Fruit fly (Drosophila melanogaster) whole organism, pupa: Measurements from ENCODE around the gene CG6136.

Source experiments
- CG10348 ChIP-seq: fragments of 200-800 bp; sonication (Bioruptor generic); IDR thresholded peaks from 2 replicates; pipeline ENCODE4 v1.3.6; 2022; ENCODE audit warnings: missing biosample characterization, missing genetic modification characterization
- CG12605 ChIP-seq: fragments of 200-800 bp; sonication (Bioruptor generic); IDR thresholded peaks from 2 replicates; pipeline ENCODE4 v1.3.6; 2022; ENCODE audit warnings: missing biosample characterization, missing genetic modification characterization
- CG13204 ChIP-seq: fragments of 200-800 bp; sonication (Bioruptor generic); optimal IDR thresholded peaks from 2 replicates; lab custom pipeline; 2018; ENCODE audit warnings: missing biosample characterization, mild to moderate bottlenecking, missing genetic modification characterization, moderate library complexity
- CG14655 ChIP-seq: fragments of 200-800 bp; sonication (Bioruptor generic); optimal IDR thresholded peaks from 3 replicates; lab custom pipeline; 2017; ENCODE audit warnings: mild to moderate bottlenecking, missing biosample characterization, missing genetic modification reagents, missing genetic modification characterization
- CG15710 ChIP-seq: fragments of 200-800 bp; sonication (Bioruptor generic); optimal IDR thresholded peaks from 2 replicates; lab custom pipeline; 2018; ENCODE audit warnings: missing biosample characterization, mild to moderate bottlenecking, missing genetic modification characterization, moderate library complexity
- CG17806 ChIP-seq: fragments of 200-800 bp; sonication (Bioruptor generic); optimal IDR thresholded peaks from 2 replicates; lab custom pipeline; 2018; ENCODE audit warnings: missing biosample characterization, mild to moderate bottlenecking, missing genetic modification characterization, moderate library complexity
- CG32121 ChIP-seq: fragments of 200-800 bp; sonication (Bioruptor generic); IDR thresholded peaks from 2 replicates; pipeline ENCODE4 v1.3.6; 2022; ENCODE audit warnings: missing biosample characterization, missing genetic modification characterization
- CG34367 ChIP-seq: fragments of 200-800 bp; sonication (Bioruptor generic); optimal IDR thresholded peaks from 2 replicates; lab custom pipeline; 2018; ENCODE audit warnings: missing biosample characterization, mild to moderate bottlenecking, missing genetic modification characterization
- CG4496 ChIP-seq: fragments of 200-800 bp; sonication (Bioruptor generic); IDR thresholded peaks from 3 replicates; pipeline ENCODE4 v1.3.6; 2022; ENCODE audit warnings: missing biosample characterization, missing genetic modification characterization
- CG8159 ChIP-seq: fragments of 200-800 bp; sonication (Bioruptor generic); optimal IDR thresholded peaks from 3 replicates; lab custom pipeline; 2018; ENCODE audit warnings: missing biosample characterization, mild to moderate bottlenecking, missing genetic modification characterization, moderate library complexity
- CG8301 ChIP-seq: fragments of 200-800 bp; sonication (Bioruptor generic); optimal IDR thresholded peaks from 2 replicates; lab custom pipeline; 2018; ENCODE audit warnings: missing biosample characterization, mild to moderate bottlenecking, missing genetic modification characterization
- CG9948 ChIP-seq: fragments of 200-800 bp; sonication (Bioruptor generic); optimal IDR thresholded peaks from 2 replicates; lab custom pipeline; 2018; ENCODE audit warnings: missing biosample characterization, mild to moderate bottlenecking, missing genetic modification characterization, moderate library complexity
- D1 ChIP-seq: fragments of 200-800 bp; sonication (Bioruptor generic); optimal IDR thresholded peaks from 2 replicates; lab custom pipeline; 2018; ENCODE audit warnings: missing biosample characterization, mild to moderate bottlenecking, missing genetic modification characterization, moderate library complexity
- EcR ChIP-seq: fragments of 200-800 bp; sonication (Bioruptor generic); optimal IDR thresholded peaks from 3 replicates; lab custom pipeline; 2019; ENCODE audit warnings: missing biosample characterization, missing genetic modification characterization, mild to moderate bottlenecking, moderate library complexity, missing genetic modification reagents
- Ets98B ChIP-seq: fragments of 200-800 bp; sonication (Bioruptor generic); IDR thresholded peaks from 2 replicates; pipeline ENCODE4 v1.3.6; 2022; ENCODE audit warnings: missing biosample characterization, missing genetic modification characterization
- Pif1A ChIP-seq: fragments of 200-800 bp; sonication (Bioruptor generic); optimal IDR thresholded peaks from 3 replicates; lab custom pipeline; 2016; ENCODE audit warnings: missing biosample characterization, missing genetic modification characterization
- Pif1B ChIP-seq: fragments of 200-800 bp; sonication (Bioruptor generic); optimal IDR thresholded peaks from 3 replicates; lab custom pipeline; 2016; ENCODE audit warnings: missing biosample characterization, missing genetic modification characterization
- Snoo ChIP-seq: fragments of 200-800 bp; sonication (Bioruptor generic); optimal IDR thresholded peaks from 3 replicates; lab custom pipeline; 2017; ENCODE audit warnings: missing biosample characterization, mild to moderate bottlenecking, missing genetic modification characterization, inconsistent platforms
- fd96Ca ChIP-seq: fragments of 200-800 bp; sonication (Bioruptor generic); IDR thresholded peaks from 3 replicates; pipeline ENCODE4 v1.3.6; 2022; ENCODE audit warnings: missing biosample characterization, missing genetic modification characterization
- gl ChIP-seq: fragments of 200-800 bp; sonication (Bioruptor generic); optimal IDR thresholded peaks from 2 replicates; lab custom pipeline; 2018; ENCODE audit warnings: missing biosample characterization, mild to moderate bottlenecking, missing genetic modification characterization
- rn ChIP-seq: fragments of 200-800 bp; sonication (Bioruptor generic); IDR thresholded peaks from 2 replicates; pipeline ENCODE4 v1.3.6; 2022; ENCODE audit warnings: missing biosample characterization, missing genetic modification characterization

Gene CG6136

dm6 chr3R:15354019-15354418 is 18.0 kb downstream of the CG6136 start:
- TF ChIP-seq CG10348 (GFP tag; lab: Robert Waterston, UW) (no peak), Snoo (tag; lab: Kevin White, UChicago) (no peak), Pif1B (GFP tag; lab: Kevin White, UChicago) (no peak), Ets98B (GFP tag; lab: Robert Waterston, UW) (no peak)
- TF ChIP-seq, all 21 proteins: peak for 0

dm6 chr3R:15350993-15351426 is 21.0 kb downstream of the CG6136 start, which contains the start of the genes Trs33 and Tmtc4:
Gene Trs33, minus strand, starts transcription at chr3R:15350995.
Gene Tmtc4, plus strand, starts transcription at chr3R:15351225.
- TF ChIP-seq CG17806 (tag; lab: Kevin White, UChicago) (peak; percentile 15), CG32121 (GFP tag; lab: Robert Waterston, UW) (0 out of 2 replicates have a peak, but pooled peaks have one; percentile 13), Pif1A (no peak), EcR (GFP tag; lab: Kevin White, UChicago) (peak; percentile 9), rn (no peak), CG10348 (GFP tag; lab: Robert Waterston, UW) (no peak), CG4496 (no peak), CG9948 (tag; lab: Kevin White, UChicago) (peak; percentile 6), Ets98B (GFP tag; lab: Robert Waterston, UW) (no peak), fd96Ca (no peak), CG8301 (no peak), CG8159 (no peak), CG15710 (peak; percentile 39), CG14655 (GFP tag; lab: Kevin White, UChicago) (no peak), Pif1B (GFP tag; lab: Kevin White, UChicago) (no peak), Snoo (tag; lab: Kevin White, UChicago) (peak; percentile 28)
- TF ChIP-seq, all 21 proteins: peak for 6

- peak; percentile 44 for TF ChIP-seq Snoo (tag; lab: Kevin White, UChicago)
- peak; percentile 4 for TF ChIP-seq CG34367 (tag; lab: Kevin White, UChicago)
- TF ChIP-seq Pif1B (GFP tag; lab: Kevin White, UChicago) = no peak
- TF ChIP-seq CG8301 = no peak
- no peak for TF ChIP-seq rn
- peak; percentile 17 for TF ChIP-seq CG9948 (tag; lab: Kevin White, UChicago)
- TF ChIP-seq Pif1A = no peak
- TF ChIP-seq CG12605 (GFP tag; lab: Robert Waterston, UW) = no peak
- TF ChIP-seq CG17806 (tag; lab: Kevin White, UChicago) = peak; percentile 39
- TF ChIP-seq CG15710 = peak; percentile 49
- no peak for TF ChIP-seq CG8159
- peak; percentile 63; the same call in 2 of the 3 replicates for TF ChIP-seq CG4496
- TF ChIP-seq fd96Ca = peak; percentile 31; the same call in 1 of the 3 replicates
- peak; percentile 49; the same call in 1 of the 2 replicates for TF ChIP-seq CG32121 (GFP tag; lab: Robert Waterston, UW)
- no peak for TF ChIP-seq CG10348 (GFP tag; lab: Robert Waterston, UW)
- no peak for TF ChIP-seq EcR (GFP tag; lab: Kevin White, UChicago)
- no peak for TF ChIP-seq CG14655 (GFP tag; lab: Kevin White, UChicago)
- no peak for TF ChIP-seq gl (tag; lab: Kevin White, UChicago)
- TF ChIP-seq D1 (tag; lab: Kevin White, UChicago) = no peak
- peak; percentile 18; the same call in 1 of the 2 replicates for TF ChIP-seq Ets98B (GFP tag; lab: Robert Waterston, UW)
- no peak for TF ChIP-seq CG13204 (GFP tag; lab: Kevin White, UChicago)
Measured at dm6 chr3R:15347822-15348221, 24.2 kb downstream of the CG6136 start, which contains the start of the genes CG42726 and CG42727. Gene CG42726, plus strand, starts transcription at chr3R:15348048. Gene CG42727, plus strand, starts transcription at chr3R:15348048.

- no peak for TF ChIP-seq CG8301
- no peak for TF ChIP-seq CG10348 (GFP tag; lab: Robert Waterston, UW)
Measured at dm6 chr3R:15346018-15346383, 26.0 kb downstream of the CG6136 start, which contains the start of the genes Surf4 and CG31301. Gene Surf4, minus strand, starts transcription at chr3R:15346176. Gene CG31301, plus strand, starts transcription at chr3R:15346205.

dm6 chr3R:15345198-15346017 is 26.6 kb downstream of the CG6136 start:
- TF ChIP-seq Pif1A = no peak
- no peak for TF ChIP-seq CG8159
- TF ChIP-seq CG15710 = no peak
- TF ChIP-seq Pif1B (GFP tag; lab: Kevin White, UChicago) = no peak
- peak; percentile 10 for TF ChIP-seq CG8301

dm6 chr3R:15342926-15343685 is 28.9 kb downstream of the CG6136 start, which contains the start of gene Nagk:
Gene Nagk, minus strand, starts transcription at chr3R:15343256.
- no peak for TF ChIP-seq gl (tag; lab: Kevin White, UChicago)
- TF ChIP-seq CG4496 = peak; percentile 34; the same call in 1 of the 3 replicates
- no peak for TF ChIP-seq CG14655 (GFP tag; lab: Kevin White, UChicago)
- TF ChIP-seq CG13204 (GFP tag; lab: Kevin White, UChicago) = no peak
- peak; percentile 35 for TF ChIP-seq CG34367 (tag; lab: Kevin White, UChicago)
- TF ChIP-seq CG9948 (tag; lab: Kevin White, UChicago) = peak; percentile 17
- TF ChIP-seq Snoo (tag; lab: Kevin White, UChicago) = peak; percentile 64
- peak; percentile 15 for TF ChIP-seq CG15710
- no peak for TF ChIP-seq fd96Ca
- no peak for TF ChIP-seq CG10348 (GFP tag; lab: Robert Waterston, UW)
- no peak for TF ChIP-seq rn
- TF ChIP-seq CG8159 = no peak
- TF ChIP-seq CG32121 (GFP tag; lab: Robert Waterston, UW) = no peak
- no peak for TF ChIP-seq Pif1A
- 0 out of 2 replicates have a peak, but pooled peaks have one; percentile 6 for TF ChIP-seq CG12605 (GFP tag; lab: Robert Waterston, UW)
- no peak for TF ChIP-seq Pif1B (GFP tag; lab: Kevin White, UChicago)
- peak; percentile 16 for TF ChIP-seq Ets98B (GFP tag; lab: Robert Waterston, UW)
- TF ChIP-seq D1 (tag; lab: Kevin White, UChicago) = no peak
- TF ChIP-seq CG8301 = peak; percentile 43
- peak; percentile 44 for TF ChIP-seq EcR (GFP tag; lab: Kevin White, UChicago)
- peak; percentile 21 for TF ChIP-seq CG17806 (tag; lab: Kevin White, UChicago)
- TF ChIP-seq, all 21 proteins: peak for 10
